Fruit fly (Drosophila melanogaster) whole organism, wandering third instar larva: ENCODE data around the gene CG32486.

ENCODE experiments used
- CG32264 ChIP-seq: fragments of 200-800 bp; sonication (Bioruptor generic); optimal IDR thresholded peaks from 2 replicates; lab custom pipeline; 2016; ENCODE audit warnings: missing biosample characterization, missing genetic modification characterization
- CG9705 ChIP-seq: fragments of 200-800 bp; sonication (Bioruptor generic); optimal IDR thresholded peaks from 2 replicates; lab custom pipeline; 2018; ENCODE audit warnings: missing biosample characterization, mild to moderate bottlenecking, missing genetic modification characterization
- CrebA ChIP-seq: fragments of 200-800 bp; sonication (Bioruptor generic); optimal IDR thresholded peaks from 2 replicates; lab custom pipeline; 2016; ENCODE audit warnings: missing biosample characterization, mild to moderate bottlenecking, missing genetic modification characterization, borderline replicate concordance
- Dfd ChIP-seq: fragments of >200 bp; optimal IDR thresholded peaks from 2 replicates; lab custom pipeline; 2017; ENCODE audit warnings: missing biosample characterization, missing genetic modification characterization
- Dif ChIP-seq: fragments of 200-275, 200-300 bp; sonication (Bioruptor generic); optimal IDR thresholded peaks from 2 replicates; lab custom pipeline; 2018; ENCODE audit warnings: missing biosample characterization, missing genetic modification characterization; ENCODE audit not compliant: partially characterized antibody
- HLH106 ChIP-seq: fragments of 200-800 bp; optimal IDR thresholded peaks from 3 replicates; lab custom pipeline; 2019; ENCODE audit warnings: missing biosample characterization, mild to moderate bottlenecking, missing genetic modification characterization, moderate library complexity
- Hnf4 ChIP-seq: fragments of 200-800 bp; sonication (Bioruptor generic); optimal IDR thresholded peaks from 2 replicates; lab custom pipeline; 2016; ENCODE audit warnings: missing biosample characterization, mild to moderate bottlenecking, missing genetic modification characterization
- Hr78 ChIP-seq: fragments of >200 bp; optimal IDR thresholded peaks from 2 replicates; lab custom pipeline; 2017; ENCODE audit warnings: missing biosample characterization, missing genetic modification characterization
- Hr83 ChIP-seq: fragments of 200-300 bp; sonication (Bioruptor generic); optimal IDR thresholded peaks from 2 replicates; lab custom pipeline; 2016; ENCODE audit warnings: missing biosample characterization, mild to moderate bottlenecking, missing genetic modification characterization, moderate library complexity; ENCODE audit not compliant: poor library complexity, severe bottlenecking
- Myc ChIP-seq: fragments of >200 bp; optimal IDR thresholded peaks from 2 replicates; lab custom pipeline; 2017
- N ChIP-seq: fragments of >200 bp; optimal IDR thresholded peaks from 2 replicates; lab custom pipeline; 2018; ENCODE audit warnings: missing biosample characterization, missing external identifiers, missing genetic modification characterization
- Sp1 ChIP-seq: fragments of 200-800 bp; sonication (Bioruptor generic); optimal IDR thresholded peaks from 3 replicates; lab custom pipeline; 2019; ENCODE audit warnings: missing biosample characterization, mild to moderate bottlenecking, missing genetic modification characterization, moderate library complexity
- Vsx2 ChIP-seq: fragments of 200-300, 225-300 bp; sonication (Bioruptor generic); optimal IDR thresholded peaks from 2 replicates; lab custom pipeline; 2018; ENCODE audit warnings: missing biosample characterization, missing genetic modification characterization; ENCODE audit not compliant: partially characterized antibody
- br ChIP-seq: fragments of 200-800 bp; sonication (Bioruptor generic); optimal IDR thresholded peaks from 2 replicates; lab custom pipeline; 2016; ENCODE audit warnings: missing biosample characterization, missing genetic modification characterization
- brk ChIP-seq: fragments of 200-800 bp; sonication (Bioruptor generic); optimal IDR thresholded peaks from 2 replicates; lab custom pipeline; 2016; ENCODE audit warnings: missing biosample characterization, mild to moderate bottlenecking, missing genetic modification characterization
- dl ChIP-seq, 2 experiments: fragments of 175-275, 200-275 bp in 1 of 2; fragments of 200-275 bp in 1 of 2; sonication (Bioruptor generic); optimal IDR thresholded peaks; lab custom pipeline; 2018; ENCODE audit warnings: mild to moderate bottlenecking in 2 of 2, missing biosample characterization in 2 of 2, missing genetic modification characterization in 2 of 2, moderate library complexity in 2 of 2; ENCODE audit not compliant: partially characterized antibody in 2 of 2, insufficient read depth in 1 of 2
- dsf ChIP-seq: sonication (Bioruptor generic); optimal IDR thresholded peaks from 2 replicates; lab custom pipeline; 2016; ENCODE audit warnings: missing biosample characterization, missing genetic modification characterization, borderline replicate concordance
- ey ChIP-seq: fragments of 200-800 bp; sonication (Bioruptor generic); optimal IDR thresholded peaks from 2 replicates; lab custom pipeline; 2016; ENCODE audit warnings: missing biosample characterization, missing genetic modification characterization
- foxo ChIP-seq, 2 experiments: fragments of 200-800 bp; sonication (Bioruptor generic); optimal IDR thresholded peaks; 2 replicates in 1 of 2; 3 replicates in 1 of 2; lab custom pipeline; 2016 to 2017; ENCODE audit warnings: missing biosample characterization in 2 of 2, missing genetic modification characterization in 2 of 2
- h ChIP-seq: fragments of 200-800 bp; sonication (Bioruptor generic); optimal IDR thresholded peaks from 3 replicates; lab custom pipeline; 2016; ENCODE audit warnings: missing biosample characterization, mild to moderate bottlenecking, missing genetic modification characterization
- jim ChIP-seq: fragments of 175-275, 200-325 bp; sonication (Bioruptor generic); optimal IDR thresholded peaks from 2 replicates; lab custom pipeline; 2016; ENCODE audit warnings: missing biosample characterization, mild to moderate bottlenecking, missing genetic modification characterization
- lola ChIP-seq: fragments of >200 bp; optimal IDR thresholded peaks from 2 replicates; lab custom pipeline; 2017; ENCODE audit warnings: missing biosample characterization, missing genetic modification characterization
- pan ChIP-seq: fragments of >200 bp; optimal IDR thresholded peaks from 2 replicates; lab custom pipeline; 2017
- psq ChIP-seq: fragments of 200-800 bp; sonication (Bioruptor generic); optimal IDR thresholded peaks from 3 replicates; lab custom pipeline; 2017; ENCODE audit warnings: missing biosample characterization, mild to moderate bottlenecking, missing genetic modification characterization, moderate library complexity
- rgr ChIP-seq: fragments of 200-800 bp; sonication (Bioruptor generic); optimal IDR thresholded peaks from 3 replicates; lab custom pipeline; 2016; ENCODE audit warnings: missing biosample characterization, mild to moderate bottlenecking, missing genetic modification characterization
- sage ChIP-seq: fragments of 200-800 bp; sonication (Bioruptor generic); optimal IDR thresholded peaks from 2 replicates; lab custom pipeline; 2016; ENCODE audit warnings: missing biosample characterization, mild to moderate bottlenecking, missing genetic modification characterization
- sv ChIP-seq: fragments of 200-800 bp; sonication (Bioruptor generic); optimal IDR thresholded peaks from 3 replicates; lab custom pipeline; 2016; ENCODE audit warnings: missing biosample characterization, missing genetic modification characterization
- tai ChIP-seq: sonication (Bioruptor generic); optimal IDR thresholded peaks from 2 replicates; lab custom pipeline; 2016; ENCODE audit warnings: missing biosample characterization, missing genetic modification characterization
- usp ChIP-seq: fragments of >200 bp; optimal IDR thresholded peaks from 2 replicates; lab custom pipeline; 2017; ENCODE audit warnings: missing biosample characterization, missing genetic modification characterization
- woc ChIP-seq: sonication (Bioruptor generic); optimal IDR thresholded peaks from 2 replicates; lab custom pipeline; 2016; ENCODE audit warnings: missing biosample characterization, mild to moderate bottlenecking, missing genetic modification characterization

CG32486 gene

dm6 chr3L:3111127-3111526 is 40.5 kb upstream of the CG32486 start, which contains the start of gene CG45066:
CG45066 (minus strand) TSS chr3L:3111227.
- TF ChIP-seq CG32264 (GFP tag; lab: Kevin White, UChicago) (no peak), Hr78 (GFP tag; lab: Kevin White, UChicago) (no peak), h (GFP tag; lab: Kevin White, UChicago) (no peak), Dfd (no peak), br (GFP tag; lab: Kevin White, UChicago) (no peak), CG9705 (GFP tag; lab: Kevin White, UChicago) (no peak), rgr (GFP tag; lab: Kevin White, UChicago) (no peak), dsf (GFP tag; lab: Kevin White, UChicago) (no peak), HLH106 (tag; lab: Kevin White, UChicago) (no peak), sage (no peak)

dm6 chr3L:3109417-3110090 is 38.9 kb upstream of the CG32486 start:
- TF ChIP-seq Hnf4 (GFP tag; lab: Kevin White, UChicago) (no peak), br (GFP tag; lab: Kevin White, UChicago) (no peak), woc (GFP tag; lab: Kevin White, UChicago) (peak; percentile 85), CG9705 (GFP tag; lab: Kevin White, UChicago) (no peak), psq (GFP tag; lab: Kevin White, UChicago) (peak; percentile 81), Myc (lab: Kevin White, UChicago) (no peak), dl (GFP tag; optimal IDR thresholded peaks at IDR 0.05; lab: Kevin White, UChicago; ENCODE audit: insufficient read depth in 1 of 2, partially characterized antibody in 2 of 2) (no peak), sage (no peak), Dif (GFP tag; lab: Kevin White, UChicago) (peak; percentile 44), tai (peak; percentile 3), sv (no peak), Sp1 (GFP tag; lab: Kevin White, UChicago) (no peak), Hr83 (no peak), N (GFP tag; lab: Kevin White, UChicago) (no peak), brk (GFP tag; lab: Kevin White, UChicago) (no peak), lola (no peak), CG32264 (GFP tag; lab: Kevin White, UChicago) (no peak), ey (peak; percentile 22), HLH106 (tag; lab: Kevin White, UChicago) (peak; percentile 41), foxo (GFP tag; optimal IDR thresholded peaks at IDR 0.05; lab: Kevin White, UChicago) (no peak), pan (no peak), CrebA (GFP tag; lab: Kevin White, UChicago) (no peak)

dm6 chr3L:3108964-3109363 is 38.3 kb upstream of the CG32486 start:
- TF ChIP-seq usp (GFP tag; lab: Kevin White, UChicago) (no peak), jim (GFP tag; lab: Kevin White, UChicago) (no peak)

- TF ChIP-seq CG32264 (GFP tag; lab: Kevin White, UChicago) (no peak), psq (GFP tag; lab: Kevin White, UChicago) (no peak), jim (GFP tag; lab: Kevin White, UChicago) (no peak), lola (no peak), br (GFP tag; lab: Kevin White, UChicago) (no peak), CG9705 (GFP tag; lab: Kevin White, UChicago) (no peak), Hr78 (GFP tag; lab: Kevin White, UChicago) (no peak), Myc (lab: Kevin White, UChicago) (no peak), sv (no peak), sage (no peak), rgr (GFP tag; lab: Kevin White, UChicago) (no peak), Vsx2 (GFP tag; lab: Kevin White, UChicago) (no peak), pan (no peak), CrebA (GFP tag; lab: Kevin White, UChicago) (no peak)
- TF ChIP-seq, all 38 proteins: peak for 0
These were observed 37.5 kb upstream of the CG32486 start for dm6 chr3L:3108040-3108615.
